Worm (Caenorhabditis elegans): Measurements from ENCODE around the gene spt-4.

- no peak for TF ChIP-seq nhr-11 (tag; optimal IDR thresholded peaks at IDR 0.05)
- no peak for TF ChIP-seq nhr-10 (tag; optimal IDR thresholded peaks at IDR 0.05)
- TF ChIP-seq nhr-76 (tag; optimal IDR thresholded peaks at IDR 0.05) = no peak
- no peak for TF ChIP-seq fos-1 (tag; optimal IDR thresholded peaks at IDR 0.05)
- TF ChIP-seq nhr-25 (tag; optimal IDR thresholded peaks at IDR 0.05; ENCODE audit: borderline replicate concordance, insufficient read depth) = no peak
- TF ChIP-seq daf-12 (tag; optimal IDR thresholded peaks at IDR 0.05) = no peak
- no peak for TF ChIP-seq nhr-6 (tag; optimal IDR thresholded peaks at IDR 0.05)
- no peak for TF ChIP-seq mxl-2 (GFP tag; conservative IDR thresholded peaks at IDR 0.05)
- no peak for TF ChIP-seq ama-1 (optimal IDR thresholded peaks at IDR 0.05)
- TF ChIP-seq R02D3.7 (tag; optimal IDR thresholded peaks at IDR 0.05) = no peak
- no peak for TF ChIP-seq daf-19 (GFP tag; conservative IDR thresholded peaks at IDR 0.05)
- no peak for TF ChIP-seq T26A8.4 (GFP tag; IDR thresholded peaks at IDR 0.05)
- TF ChIP-seq lin-15B (tag; optimal IDR thresholded peaks at IDR 0.05) = no peak
- no peak for TF ChIP-seq nhr-28 (tag; optimal IDR thresholded peaks at IDR 0.05)
Observed at ce11 chrIII:51622-52021, 17.9 kb downstream of the spt-4 start.
